Worm (Caenorhabditis elegans) whole organism, L4 larva: ENCODE data around the gene srz-82.

ENCODE experiments used
- T20F7.1 ChIP-seq: fragments of 200-800 bp; sonication (Bioruptor generic); optimal IDR thresholded peaks from 2 replicates; lab custom pipeline; 2018; ENCODE audit warnings: mild to moderate bottlenecking, missing genetic modification characterization, missing compliant biosample characterization
- Y48G9A.11 ChIP-seq: fragments of 200-800 bp; sonication (Bioruptor generic); IDR thresholded peaks from 2 replicates; pipeline ENCODE4 v1.3.6; 2022; ENCODE audit warnings: missing genetic modification reagents, missing genetic modification characterization, missing compliant biosample characterization
- Y75B8A.6 ChIP-seq: fragments of 200-800 bp; sonication (Bioruptor generic); IDR thresholded peaks from 2 replicates; pipeline ENCODE4 v1.3.6; 2022; ENCODE audit warnings: missing genetic modification reagents, missing genetic modification characterization, missing compliant biosample characterization
- ZK546.5 ChIP-seq, 2 experiments: sonication (generic microtip); optimal IDR thresholded peaks; 2 replicates each; lab custom pipeline; 2017; ENCODE audit warnings: missing biosample characterization in 2 of 2, missing genetic modification characterization in 2 of 2
- aha-1 ChIP-seq: fragments of 150-350 bp; peaks from one replicate; lab custom pipeline; 2014; ENCODE audit warnings: missing biosample characterization, missing genetic modification characterization
- aly-2 ChIP-seq: sonication (generic microtip); optimal IDR thresholded peaks from 2 replicates; lab custom pipeline; 2018; ENCODE audit warnings: missing biosample characterization, missing genetic modification characterization
- attf-4 ChIP-seq: sonication (generic microtip); optimal IDR thresholded peaks from 3 replicates; lab custom pipeline; 2017; ENCODE audit warnings: missing biosample characterization, missing genetic modification characterization
- ceh-44 ChIP-seq: fragments of 200-800 bp; sonication (Bioruptor generic); IDR thresholded peaks from 2 replicates; pipeline ENCODE4 v1.3.6; 2022; ENCODE audit warnings: missing genetic modification reagents, missing genetic modification characterization, missing compliant biosample characterization
- ceh-82 ChIP-seq: sonication (generic microtip); optimal IDR thresholded peaks from 2 replicates; lab custom pipeline; 2017; ENCODE audit warnings: missing biosample characterization, missing genetic modification characterization
- cey-2 ChIP-seq: sonication (generic microtip); optimal IDR thresholded peaks from 3 replicates; lab custom pipeline; 2017; ENCODE audit warnings: missing genetic modification characterization, mild to moderate bottlenecking, missing compliant biosample characterization, antibody characterized with exemption, borderline replicate concordance; ENCODE audit not compliant: insufficient read depth
- ctbp-1 ChIP-seq: fragments of 200-800 bp; sonication (Bioruptor generic); IDR thresholded peaks from 2 replicates; pipeline ENCODE4 v1.3.6; 2022; ENCODE audit warnings: missing genetic modification reagents, missing genetic modification characterization, missing compliant biosample characterization
- daf-12 ChIP-seq: fragments of 150-350 bp; optimal IDR thresholded peaks from 2 replicates; lab custom pipeline; 2014; ENCODE audit warnings: missing biosample characterization, missing genetic modification reagents, missing genetic modification characterization
- dmd-6 ChIP-seq: fragments of 200-800 bp; sonication (Bioruptor generic); IDR thresholded peaks from 2 replicates; pipeline ENCODE4 v1.3.6; 2022; ENCODE audit warnings: missing genetic modification reagents, missing genetic modification characterization, missing compliant biosample characterization
- dmd-8 ChIP-seq: fragments of 200-800 bp; sonication (Bioruptor generic); IDR thresholded peaks from 2 replicates; pipeline ENCODE4 v1.3.6; 2022; ENCODE audit warnings: missing genetic modification characterization, missing compliant biosample characterization
- egl-43 ChIP-seq: fragments of 200-800 bp; sonication (Bioruptor generic); IDR thresholded peaks from 2 replicates; pipeline ENCODE4 v1.3.6; 2022; ENCODE audit warnings: missing genetic modification reagents, missing genetic modification characterization, missing compliant biosample characterization
- gei-8 ChIP-seq: fragments of 200-800 bp; sonication (Bioruptor generic); optimal IDR thresholded peaks from 2 replicates; lab custom pipeline; 2018; ENCODE audit warnings: mild to moderate bottlenecking, missing genetic modification characterization, missing compliant biosample characterization
- hlh-11 ChIP-seq: fragments of 200-800 bp; sonication (Bioruptor generic); optimal IDR thresholded peaks from 2 replicates; lab custom pipeline; 2018; ENCODE audit warnings: mild to moderate bottlenecking, missing genetic modification characterization, missing compliant biosample characterization
- hmg-1.1 ChIP-seq: fragments of 200-800 bp; sonication (Bioruptor generic); IDR thresholded peaks from 2 replicates; pipeline ENCODE4 v1.3.6; 2022; ENCODE audit warnings: missing genetic modification reagents, missing genetic modification characterization, missing compliant biosample characterization
- lim-7 ChIP-seq: fragments of 200-800 bp; sonication (Bioruptor generic); IDR thresholded peaks from 2 replicates; pipeline ENCODE4 v1.3.6; 2022; ENCODE audit warnings: missing genetic modification characterization, missing compliant biosample characterization
- lin-15B ChIP-seq: fragments of 150-350 bp; sonication (generic microtip); optimal IDR thresholded peaks from 3 replicates; lab custom pipeline; 2014; ENCODE audit warnings: missing biosample characterization, missing genetic modification characterization
- lin-39 ChIP-seq: fragments of 150-350 bp; optimal IDR thresholded peaks from 2 replicates; lab custom pipeline; 2014; ENCODE audit warnings: missing biosample characterization, missing genetic modification reagents, missing genetic modification characterization
- lsy-2 ChIP-seq, 2 experiments: fragments of 150-350 bp in 1 of 2; sonication (generic microtip) in 1 of 2; optimal IDR thresholded peaks; 2 replicates each; lab custom pipeline; 2014 to 2017; ENCODE audit warnings: missing biosample characterization in 2 of 2, missing genetic modification characterization in 2 of 2
- madf-9 ChIP-seq: fragments of 200-800 bp; sonication (Bioruptor generic); conservative IDR thresholded peaks from 2 replicates; pipeline ENCODE4 v1.3.6; 2022; ENCODE audit warnings: missing genetic modification reagents, missing genetic modification characterization, missing compliant biosample characterization
- mep-1 ChIP-seq: fragments of 150-350 bp; sonication (generic microtip); optimal IDR thresholded peaks from 3 replicates; lab custom pipeline; 2014; ENCODE audit warnings: missing biosample characterization, missing genetic modification characterization
- mes-2 ChIP-seq: sonication (generic microtip); optimal IDR thresholded peaks from 2 replicates; lab custom pipeline; 2016; ENCODE audit warnings: missing genotype, mild to moderate bottlenecking, missing genetic modification characterization, missing compliant biosample characterization; ENCODE audit not compliant: poor library complexity, severe bottlenecking
- mxl-3 ChIP-seq: fragments of 200-800 bp; sonication (Bioruptor generic); optimal IDR thresholded peaks from 2 replicates; lab custom pipeline; 2018; ENCODE audit warnings: mild to moderate bottlenecking, missing genetic modification characterization, missing compliant biosample characterization
- nhr-10 ChIP-seq: fragments of 150-350 bp; optimal IDR thresholded peaks from 2 replicates; lab custom pipeline; 2014; ENCODE audit warnings: missing biosample characterization, missing genetic modification characterization
- nhr-102 ChIP-seq: sonication (generic microtip); optimal IDR thresholded peaks from 2 replicates; lab custom pipeline; 2016; ENCODE audit warnings: mild to moderate bottlenecking, missing genetic modification characterization, moderate library complexity, missing compliant biosample characterization
- nhr-237 ChIP-seq: sonication (generic microtip); optimal IDR thresholded peaks from 2 replicates; lab custom pipeline; 2017; ENCODE audit warnings: missing biosample characterization, missing genetic modification characterization
- nhr-25 ChIP-seq: sonication (generic microtip); optimal IDR thresholded peaks from 2 replicates; lab custom pipeline; 2017; ENCODE audit warnings: missing genetic modification characterization, mild to moderate bottlenecking, missing compliant biosample characterization, antibody characterized with exemption, moderate library complexity, borderline replicate concordance; ENCODE audit not compliant: insufficient read depth
- nhr-28 ChIP-seq: fragments of 150-350 bp; optimal IDR thresholded peaks from 2 replicates; lab custom pipeline; 2014; ENCODE audit warnings: missing biosample characterization, missing genetic modification characterization
- nhr-48 ChIP-seq: sonication (generic microtip); optimal IDR thresholded peaks from 2 replicates; lab custom pipeline; 2016; ENCODE audit warnings: mild to moderate bottlenecking, missing genetic modification characterization, missing compliant biosample characterization
- nhr-77 ChIP-seq: fragments of 150-350 bp; optimal IDR thresholded peaks from 2 replicates; lab custom pipeline; 2014; ENCODE audit warnings: missing biosample characterization, missing genetic modification characterization
- rbr-2 ChIP-seq: sonication (generic microtip); optimal IDR thresholded peaks from 2 replicates; lab custom pipeline; 2016; ENCODE audit warnings: missing genotype, missing genetic modification characterization, missing compliant biosample characterization
- saeg-2 ChIP-seq: fragments of 200-800 bp; sonication (Bioruptor generic); IDR thresholded peaks from 2 replicates; pipeline ENCODE4 v1.3.6; 2022; ENCODE audit warnings: missing genetic modification reagents, missing genetic modification characterization, missing compliant biosample characterization
- set-16 ChIP-seq: fragments of 200-800 bp; sonication (Bioruptor generic); IDR thresholded peaks from 2 replicates; pipeline ENCODE4 v1.3.6; 2022; ENCODE audit warnings: missing genetic modification reagents, missing genetic modification characterization, missing compliant biosample characterization
- skn-1 ChIP-seq: fragments of 150-350 bp; optimal IDR thresholded peaks from 2 replicates; lab custom pipeline; 2014; ENCODE audit warnings: missing biosample characterization, missing genetic modification characterization
- spr-1 ChIP-seq: sonication (generic microtip); optimal IDR thresholded peaks from 2 replicates; lab custom pipeline; 2016; ENCODE audit warnings: mild to moderate bottlenecking, missing genetic modification characterization, missing compliant biosample characterization
- spr-3 ChIP-seq: fragments of 200-800 bp; sonication (Bioruptor generic); optimal IDR thresholded peaks from 2 replicates; lab custom pipeline; 2018; ENCODE audit warnings: mild to moderate bottlenecking, missing genetic modification characterization, missing compliant biosample characterization
- unc-39 ChIP-seq: sonication (generic microtip); optimal IDR thresholded peaks from 2 replicates; lab custom pipeline; 2017; ENCODE audit warnings: missing biosample characterization, missing genetic modification characterization
- unc-62 ChIP-seq, 3 experiments: fragments of 150-350 bp in 1 of 3; sonication (generic microtip); optimal IDR thresholded peaks in 2 of 3; peaks in 1 of 3; 1 replicate in 1 of 3; 2 replicates in 2 of 3; lab custom pipeline; 2014 to 2017; ENCODE audit warnings: missing biosample characterization in 3 of 3, missing genetic modification characterization in 3 of 3, missing genetic modification reagents in 3 of 3, missing genotype in 1 of 3
- zag-1 ChIP-seq: fragments of 150-350 bp; optimal IDR thresholded peaks from 2 replicates; lab custom pipeline; 2014; ENCODE audit warnings: missing biosample characterization, missing genetic modification characterization
- zfp-3 ChIP-seq: fragments of 200-800 bp; sonication (Bioruptor generic); conservative IDR thresholded peaks from 2 replicates; pipeline ENCODE4 v1.3.6; 2022; ENCODE audit warnings: missing genetic modification reagents, missing genetic modification characterization, missing compliant biosample characterization
- ztf-11 ChIP-seq: fragments of 150-350 bp; optimal IDR thresholded peaks from 2 replicates; lab custom pipeline; 2014; ENCODE audit warnings: missing biosample characterization, missing genetic modification characterization
- ztf-7 ChIP-seq: fragments of 150-350 bp; optimal IDR thresholded peaks from 2 replicates; lab custom pipeline; 2014; ENCODE audit warnings: missing biosample characterization, missing genetic modification characterization

srz-82 gene

ce11 chrIV:3520957-3521356, 38.3 kb downstream of the srz-82 start (continued):
- TF ChIP-seq skn-1 (tag; lab: Kevin White, UChicago), result no peak
- no peak for TF ChIP-seq dmd-6 (GFP tag; lab: Robert Waterston, UW)
- TF ChIP-seq T20F7.1, result no peak
- TF ChIP-seq nhr-28 (tag; lab: Kevin White, UChicago), result no peak
- peak in 1 of 2 experiments; percentile 8 for TF ChIP-seq lsy-2 (tag; optimal IDR thresholded peaks at IDR 0.05; lab: Kevin White, UChicago)
- TF ChIP-seq nhr-77 (tag; lab: Kevin White, UChicago), result no peak
- TF ChIP-seq mep-1 (tag; lab: Kevin White, UChicago), result no peak
- peak in 1 of 2 experiments; percentile 53 for TF ChIP-seq unc-62 (GFP tag; optimal IDR thresholded peaks at IDR 0.05 in 1 of 2; lab: Kevin White, UChicago)
- no peak for TF ChIP-seq unc-62 (tag; optimal IDR thresholded peaks at IDR 0.05; lab: Kevin White, UChicago)
- no peak for TF ChIP-seq nhr-48 (tag; lab: Kevin White, UChicago)
- no peak for TF ChIP-seq ztf-7 (tag; lab: Kevin White, UChicago)
- no peak for TF ChIP-seq cey-2 (tag; lab: Kevin White, UChicago)
- no peak for TF ChIP-seq lin-39 (tag; lab: Kevin White, UChicago)
- TF ChIP-seq zag-1 (tag; lab: Kevin White, UChicago), result no peak
- no peak for TF ChIP-seq zfp-3 (GFP tag; lab: Robert Waterston, UW)
- TF ChIP-seq nhr-102 (tag; lab: Kevin White, UChicago), result no peak
- TF ChIP-seq ceh-82 (tag; lab: Kevin White, UChicago), result no peak
- TF ChIP-seq mxl-3 (GFP tag; lab: Kevin White, UChicago), result no peak
- no peak for TF ChIP-seq lim-7 (GFP tag; lab: Robert Waterston, UW)
- TF ChIP-seq Y75B8A.6 (GFP tag; lab: Robert Waterston, UW), result no peak
- TF ChIP-seq ztf-11 (tag; lab: Kevin White, UChicago), result no peak
- TF ChIP-seq aha-1, result peak; percentile 29
- peak; percentile 40; the same call in 1 of the 2 replicates for TF ChIP-seq ctbp-1 (GFP tag; lab: Robert Waterston, UW)
- no peak for TF ChIP-seq gei-8 (GFP tag; lab: Kevin White, UChicago)
- TF ChIP-seq lin-15B (tag; lab: Kevin White, UChicago), result no peak
- no peak for TF ChIP-seq attf-4 (tag; lab: Kevin White, UChicago)
- TF ChIP-seq hmg-1.1, result 0 out of 2 replicates have a peak, but pooled peaks have one; percentile 8
- TF ChIP-seq spr-3, result no peak
- TF ChIP-seq, all 104 proteins: peak for 8

DNA sequence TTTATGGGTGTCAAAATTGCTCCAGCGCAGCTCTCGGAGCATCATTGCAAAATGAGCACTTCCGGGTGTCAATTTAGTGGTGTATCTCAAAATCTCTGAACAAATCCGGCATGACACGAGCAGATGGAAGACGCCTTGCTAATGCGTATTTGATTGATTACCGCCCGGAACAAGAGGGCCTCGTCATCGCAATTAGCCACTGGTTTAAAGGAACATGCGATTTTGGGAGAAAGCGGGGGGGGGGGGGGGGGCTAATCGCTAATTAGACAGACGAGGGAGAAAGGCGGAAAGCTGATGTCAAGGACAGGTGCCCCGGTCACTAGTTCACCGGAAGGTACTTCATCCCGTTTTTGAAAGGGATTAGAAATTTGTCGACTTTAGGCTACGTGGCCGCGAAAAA, 39.0 kb downstream of the srz-82 start:
- TF ChIP-seq spr-1 (tag; lab: Kevin White, UChicago) (no peak), mep-1 (tag; lab: Kevin White, UChicago) (no peak), set-16 (GFP tag; lab: Robert Waterston, UW) (peak; percentile 12; the same call in 1 of the 2 replicates)

DNA sequence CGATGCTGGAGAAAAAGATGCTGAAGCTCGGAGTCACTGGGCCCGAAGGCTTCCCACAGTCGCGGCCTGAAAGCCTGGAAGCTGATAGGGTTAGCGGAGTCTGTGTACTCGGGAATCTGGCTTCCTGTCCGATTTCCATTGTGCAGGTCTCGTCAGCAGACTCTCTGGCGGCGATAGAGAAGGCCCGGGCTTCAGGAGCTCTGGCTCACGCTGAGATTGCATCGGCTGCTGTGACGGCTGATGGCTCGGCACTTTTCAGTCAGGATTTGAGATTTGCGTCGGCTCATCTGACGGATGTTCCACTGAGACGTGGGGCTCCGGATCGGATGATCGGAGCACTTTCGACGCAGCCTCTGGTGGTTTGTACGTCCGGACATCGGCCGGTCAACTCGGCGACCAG, 40.7 kb downstream of the srz-82 start:
- TF ChIP-seq Y48G9A.11 (no peak), set-16 (GFP tag; lab: Robert Waterston, UW) (peak; percentile 88)

- peak; percentile 77 for TF ChIP-seq Y48G9A.11
- TF ChIP-seq unc-39 (tag; lab: Kevin White, UChicago), result no peak
- peak; percentile 50 for TF ChIP-seq rbr-2 (tag; lab: Kevin White, UChicago)
- no peak for TF ChIP-seq nhr-25 (tag; lab: Kevin White, UChicago)
- TF ChIP-seq madf-9 (GFP tag; lab: Robert Waterston, UW), result peak; percentile 79
- TF ChIP-seq ceh-44 (GFP tag; lab: Robert Waterston, UW), result peak; percentile 40; the same call in 1 of the 2 replicates
- peak; percentile 27 for TF ChIP-seq hlh-11 (tag; lab: Kevin White, UChicago)
- no peak for TF ChIP-seq aly-2 (tag; lab: Kevin White, UChicago)
- no peak for TF ChIP-seq attf-4 (tag; lab: Kevin White, UChicago)
- TF ChIP-seq daf-12 (tag; lab: Kevin White, UChicago), result no peak
- TF ChIP-seq ZK546.5 (tag; optimal IDR thresholded peaks at IDR 0.05; lab: Kevin White, UChicago), result no peak
- peak; percentile 86 for TF ChIP-seq egl-43 (GFP tag; lab: Robert Waterston, UW)
- TF ChIP-seq nhr-237 (tag; lab: Kevin White, UChicago), result no peak
- TF ChIP-seq dmd-8 (GFP tag; lab: Robert Waterston, UW), result peak; percentile 91
- TF ChIP-seq cey-2 (tag; lab: Kevin White, UChicago), result no peak
- TF ChIP-seq zfp-3 (GFP tag; lab: Robert Waterston, UW), result peak; percentile 46; the same call in 1 of the 2 replicates
- TF ChIP-seq nhr-10, result no peak
- peak; percentile 16 for TF ChIP-seq mxl-3 (GFP tag; lab: Kevin White, UChicago)
- TF ChIP-seq mes-2, result peak; percentile 74
- 0 out of 2 replicates have a peak, but pooled peaks have one; percentile 16 for TF ChIP-seq saeg-2 (GFP tag; lab: Robert Waterston, UW)
These were observed 41.9 kb downstream of the srz-82 start for ce11 chrIV:3524584-3525020.
